Fruit fly (Drosophila melanogaster) whole organism: ENCODE results near the gene CG15480.
"Not testable (repeated sequence)": the region's sequence is repeated elsewhere in the genome, so short reads cannot be mapped to it uniquely, and the experiment has no call there.

ENCODE experiments used
- CG8478 ChIP-seq: fragments of >200 bp; optimal IDR thresholded peaks from 2 replicates; lab custom pipeline; 2018; ENCODE audit warnings: inconsistent platforms
- Dll ChIP-seq: fragments of >200 bp; optimal IDR thresholded peaks from 2 replicates; lab custom pipeline; 2017
- EcR ChIP-seq, 2 experiments: fragments of >200 bp; optimal IDR thresholded peaks; 2 replicates each; lab custom pipeline; 2017; ENCODE audit warnings: missing biosample characterization in 2 of 2, missing genetic modification characterization in 2 of 2, missing genetic modification reagents in 2 of 2
- pan ChIP-seq: fragments of >200 bp; optimal IDR thresholded peaks from 2 replicates; lab custom pipeline; 2017
- psq ChIP-seq: fragments of >200 bp; optimal IDR thresholded peaks from 2 replicates; lab custom pipeline; 2017
- usp ChIP-seq: fragments of >200 bp; optimal IDR thresholded peaks from 2 replicates; lab custom pipeline; 2017; ENCODE audit warnings: missing biosample characterization, missing genetic modification characterization, mixed read lengths

CG15480 gene

DNA sequence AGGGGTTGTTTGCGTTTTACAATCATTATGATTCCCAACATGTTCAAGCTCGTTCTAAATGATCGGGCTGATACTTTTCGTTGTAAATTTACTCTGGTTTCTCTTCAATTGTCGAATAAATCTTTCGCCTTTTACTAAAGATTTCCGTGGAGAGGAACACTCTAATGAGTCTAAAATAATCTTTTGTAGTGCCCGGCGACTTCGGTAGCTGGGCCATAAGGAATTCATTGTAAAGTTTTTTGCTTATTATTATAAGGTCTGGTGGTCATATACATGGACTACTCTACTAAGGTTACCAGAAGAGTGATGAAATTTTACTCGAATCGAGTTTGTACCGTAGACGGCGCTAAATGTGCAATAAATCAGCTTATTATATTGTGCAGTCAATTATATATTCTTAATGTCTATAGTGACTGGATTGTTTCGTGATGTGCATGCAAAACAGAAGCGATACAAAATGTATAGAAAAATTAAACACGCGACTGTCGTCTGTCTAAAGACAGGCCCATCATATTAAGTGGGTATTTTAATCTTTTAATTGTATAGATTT, 19.8 kb upstream of the CG15480 start:
- TF ChIP-seq psq, result no peak
- TF ChIP-seq Dll (lab: Kevin White, UChicago), result no peak
- TF ChIP-seq CG8478, result no peak
- no peak for TF ChIP-seq EcR (GFP tag; optimal IDR thresholded peaks at IDR 0.05; lab: Kevin White, UChicago)
- TF ChIP-seq pan (lab: Kevin White, UChicago), result no peak
- TF ChIP-seq usp, result no peak

DNA sequence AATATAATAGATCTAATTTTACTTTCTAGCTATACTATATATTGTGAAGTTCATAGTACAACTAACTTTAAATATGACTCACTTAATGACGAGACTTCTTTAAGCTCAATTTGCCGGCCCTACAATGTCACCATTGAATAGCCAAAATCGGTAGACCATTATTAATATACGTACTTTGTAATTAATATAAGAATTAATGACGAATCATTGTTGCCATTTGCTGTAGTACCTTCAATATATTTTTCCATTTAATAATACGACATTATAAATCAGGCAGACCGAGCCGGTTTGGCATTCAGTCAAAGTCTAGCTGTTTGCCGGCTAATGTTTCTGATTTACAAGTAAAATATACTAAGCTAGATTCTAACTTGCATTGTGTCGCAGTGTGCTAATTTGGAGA, 14.6 kb upstream of the CG15480 start, which contains the start of gene Jhbp13:
Gene Jhbp13 (plus strand): TSS at position 301 of the 400 bp plus-strand sequence.
- no peak for TF ChIP-seq pan (lab: Kevin White, UChicago)
- no peak for TF ChIP-seq usp
- TF ChIP-seq psq, result no peak
- no peak for TF ChIP-seq CG8478
- TF ChIP-seq EcR (GFP tag; optimal IDR thresholded peaks at IDR 0.05; lab: Kevin White, UChicago), result no peak
- TF ChIP-seq Dll (lab: Kevin White, UChicago), result no peak

DNA sequence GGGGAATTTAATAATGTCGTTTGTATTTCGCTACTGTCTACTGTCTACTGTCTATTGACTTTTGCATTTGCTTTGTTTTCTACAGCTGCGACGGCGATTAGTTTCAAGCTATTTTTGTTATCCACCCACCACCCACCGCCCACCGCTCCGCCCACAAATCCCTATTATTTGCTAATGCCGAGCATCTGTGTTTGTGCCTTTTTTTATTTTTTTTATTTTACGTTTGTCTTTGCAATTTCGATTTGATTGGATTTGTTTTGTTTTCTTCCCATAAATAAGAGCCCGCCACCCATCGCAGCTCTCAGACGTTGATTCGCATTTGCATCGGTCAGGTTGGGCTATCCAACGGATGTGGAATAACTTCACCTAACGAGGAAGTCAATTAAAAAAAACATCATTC, 11.1 kb upstream of the CG15480 start, which contains the start of gene Jhbp14:
Gene Jhbp14 (plus strand): TSS at position 301 of the 400 bp plus-strand sequence.
- TF ChIP-seq pan (lab: Kevin White, UChicago) (no peak), usp (no peak), psq (no peak), Dll (lab: Kevin White, UChicago) (no peak), EcR (GFP tag; optimal IDR thresholded peaks at IDR 0.05; lab: Kevin White, UChicago) (no peak), CG8478 (no peak)

DNA sequence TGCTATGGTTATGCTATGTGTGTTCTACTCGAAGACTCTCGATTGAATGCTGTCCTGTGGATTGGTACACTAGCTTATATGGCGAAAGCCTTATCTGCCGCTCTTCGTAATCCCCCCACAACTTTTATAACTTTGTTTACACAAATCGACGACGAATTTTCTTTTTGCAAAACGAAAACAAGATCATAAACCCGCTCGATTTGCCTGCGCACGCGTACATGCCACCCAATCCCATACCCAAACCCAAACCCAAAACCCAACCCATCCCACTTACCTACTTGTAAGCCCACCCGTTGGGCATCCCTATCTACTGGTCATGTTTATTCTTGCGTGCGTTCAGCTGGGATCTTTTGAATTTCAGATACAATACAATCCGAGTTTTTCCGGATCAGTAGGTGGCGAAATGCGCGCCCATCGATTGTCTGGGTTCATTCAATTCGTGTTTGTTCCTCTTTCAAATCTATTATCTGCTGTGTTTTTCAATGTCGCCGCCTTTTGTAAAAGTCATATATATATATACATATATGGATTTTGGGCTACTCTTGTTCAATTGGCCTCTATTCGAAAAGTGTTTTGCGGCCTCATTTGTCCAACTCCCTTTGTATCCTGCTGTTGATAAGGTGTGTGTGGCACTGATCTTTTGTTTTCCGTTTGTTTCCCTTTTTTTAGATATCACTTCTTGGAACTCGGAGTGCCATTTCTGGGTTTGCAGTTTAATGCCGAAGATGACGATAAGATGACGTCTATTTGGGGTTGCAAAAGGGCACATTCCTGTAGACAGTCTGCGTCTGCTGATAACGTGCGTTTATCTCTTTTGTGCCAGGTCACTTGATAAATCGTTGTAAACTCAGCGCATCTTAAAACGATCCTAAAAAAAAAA, 9.8 kb upstream of the CG15480 start, which contains the start of gene Mabi:
Gene Mabi (minus strand): TSS at position 51 of the 880 bp plus-strand sequence.
- TF ChIP-seq usp (no peak), pan (lab: Kevin White, UChicago) (no peak), EcR (GFP tag; optimal IDR thresholded peaks at IDR 0.05; lab: Kevin White, UChicago) (no peak), psq (no peak), CG8478 (no peak), Dll (lab: Kevin White, UChicago) (no peak)

DNA sequence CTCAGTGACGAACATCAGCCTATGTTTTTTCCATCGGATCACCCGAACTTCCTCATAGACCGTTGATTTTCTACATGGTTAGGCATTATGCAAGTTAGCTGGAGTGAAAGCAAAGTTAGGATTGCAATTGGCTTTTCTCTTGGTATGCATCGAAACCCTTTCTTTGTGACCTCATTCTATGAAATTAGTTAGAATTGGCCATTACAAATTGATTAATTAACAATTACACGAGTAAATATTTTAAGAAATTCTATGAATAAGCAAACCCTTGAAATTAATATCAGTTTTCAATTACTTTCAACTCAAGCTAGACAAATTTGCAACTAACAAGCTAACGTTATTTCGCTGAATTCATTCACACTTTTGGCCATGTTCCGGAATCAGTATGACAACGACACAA, 6.7 kb upstream of the CG15480 start, which contains the start of gene Prosalpha6T:
Gene Prosalpha6T (plus strand): TSS at position 301 of the 400 bp plus-strand sequence.
- TF ChIP-seq usp, result no peak
- no peak for TF ChIP-seq EcR (GFP tag; optimal IDR thresholded peaks at IDR 0.05; lab: Kevin White, UChicago)
- TF ChIP-seq Dll (lab: Kevin White, UChicago), result no peak
- no peak for TF ChIP-seq pan (lab: Kevin White, UChicago)
- TF ChIP-seq psq, result no peak
- no peak for TF ChIP-seq CG8478

DNA sequence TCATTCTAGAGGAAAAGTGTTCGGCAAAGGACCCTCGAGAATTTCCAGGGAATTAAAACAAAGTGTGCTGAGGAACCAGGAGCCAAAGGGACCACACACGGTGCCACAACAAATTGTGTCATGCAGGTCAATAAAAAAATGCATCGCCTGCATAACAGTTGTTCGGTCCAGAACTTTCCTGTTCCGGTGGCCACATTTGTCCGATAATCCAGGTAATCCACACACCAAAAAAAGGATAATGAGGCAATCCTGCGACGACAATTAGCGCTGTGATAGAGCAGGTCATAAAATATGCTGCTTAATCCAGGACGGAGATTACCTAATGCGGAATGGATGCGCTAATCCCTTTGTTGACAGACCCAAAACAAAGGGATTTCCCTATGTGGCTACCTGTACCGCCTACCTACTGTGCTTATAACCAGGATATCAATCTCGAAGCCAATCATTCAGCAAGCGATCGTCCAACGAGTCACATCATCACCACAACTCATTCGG, 4.4 kb upstream of the CG15480 start, which contains the start of gene CG16815:
Gene CG16815 (plus strand): TSS at position 445 of the 495 bp plus-strand sequence.
- no peak for TF ChIP-seq pan (lab: Kevin White, UChicago)

DNA sequence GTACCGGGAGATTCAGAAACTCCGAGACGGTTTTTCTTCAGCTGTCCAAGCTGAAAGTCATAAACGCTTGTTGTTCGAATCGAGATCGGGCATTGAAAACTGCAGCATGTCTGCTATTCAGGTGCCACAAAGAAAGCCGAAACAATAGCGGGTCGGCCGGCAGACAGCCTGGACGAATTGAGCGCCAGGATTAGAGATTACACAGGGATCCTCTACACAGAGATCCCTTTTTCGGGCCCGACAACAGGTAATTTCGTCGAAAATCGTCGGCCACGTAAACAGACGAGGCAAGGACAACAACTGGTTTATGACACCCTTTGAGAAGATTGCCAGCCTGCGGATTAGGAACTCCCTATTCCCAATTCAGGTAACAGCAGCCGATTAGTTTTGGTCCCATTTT, 2.2 kb upstream of the CG15480 start, which contains the start of gene CG16813:
Gene CG16813 (plus strand): TSS at position 288 of the 400 bp plus-strand sequence.
- no peak for TF ChIP-seq psq
- no peak for TF ChIP-seq usp
- no peak for TF ChIP-seq EcR (GFP tag; optimal IDR thresholded peaks at IDR 0.05; lab: Kevin White, UChicago)

DNA sequence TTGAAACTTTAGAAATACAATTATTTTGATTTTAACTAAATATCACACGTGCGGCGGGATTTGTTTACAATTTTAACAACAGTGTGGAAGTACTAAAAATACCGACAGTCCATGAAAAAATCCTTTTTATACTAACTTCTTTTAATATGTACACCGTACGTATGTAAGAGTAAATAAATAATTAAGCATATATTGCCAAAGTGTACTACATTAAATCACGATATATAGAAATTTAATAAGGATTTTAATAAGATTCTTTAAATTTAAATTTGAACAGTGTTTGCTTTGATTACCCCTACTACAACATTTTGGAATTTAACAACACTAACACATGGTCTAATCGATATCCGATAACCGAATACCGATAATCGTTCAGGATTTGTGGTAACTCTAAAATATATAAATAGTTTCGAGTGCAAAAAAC, 2.8 kb downstream of the CG15480 start, which contains the start of the genes Ski6 and CG16812:
Gene Ski6 (minus strand): TSS at position 205 of the 424 bp plus-strand sequence.
Gene CG16812 (plus strand): TSS at position 363 of the 424 bp plus-strand sequence.
- TF ChIP-seq CG8478 (no peak), EcR (GFP tag; optimal IDR thresholded peaks at IDR 0.05; lab: Kevin White, UChicago) (no peak), Dll (lab: Kevin White, UChicago) (no peak), pan (lab: Kevin White, UChicago) (no peak)

DNA sequence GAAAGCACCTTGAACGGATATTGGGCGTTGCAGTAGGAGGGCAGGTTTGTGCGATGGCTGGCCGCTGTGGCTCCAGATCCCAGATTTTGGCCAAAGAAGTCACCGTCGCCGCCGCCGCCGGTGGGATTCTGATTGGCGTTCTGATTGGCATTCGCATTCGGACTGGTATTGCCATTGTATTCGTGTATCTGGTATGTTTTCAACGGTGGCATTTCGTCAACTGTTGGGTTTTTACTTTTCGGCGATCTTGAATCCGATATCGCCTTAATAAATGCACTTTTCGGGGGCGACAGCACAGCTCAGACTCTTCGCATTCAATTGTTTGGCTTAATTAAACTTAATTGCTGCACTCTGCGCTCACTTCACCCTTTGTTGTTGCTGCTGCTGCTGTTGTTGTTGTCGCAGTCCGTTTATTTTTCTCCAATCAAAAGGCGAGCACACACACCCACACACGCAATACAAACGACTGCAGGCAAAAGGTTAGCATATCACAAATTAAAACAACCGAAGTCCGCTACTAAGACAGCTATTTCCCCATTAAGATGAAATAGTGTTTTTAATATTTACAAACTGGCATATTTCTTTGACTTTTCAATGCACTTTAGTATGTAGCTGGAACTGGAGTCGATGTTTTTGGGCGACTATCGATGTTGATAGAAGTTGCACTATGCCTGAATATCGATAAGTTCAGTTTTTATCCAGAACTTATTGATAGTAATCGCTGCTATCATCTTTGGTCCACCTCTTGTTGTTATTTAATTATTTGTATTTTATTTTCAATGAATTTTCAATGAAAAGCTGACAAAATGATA, 5.6 kb downstream of the CG15480 start, which contains the start of the genes CG9426 and mRF1:
Gene CG9426 (minus strand): TSS at position 643 of the 812 bp plus-strand sequence.
Gene mRF1 (plus strand): TSS at position 699 of the 812 bp plus-strand sequence.
- TF ChIP-seq pan (lab: Kevin White, UChicago) (no peak), EcR (GFP tag; optimal IDR thresholded peaks at IDR 0.05; lab: Kevin White, UChicago) (no peak), Dll (lab: Kevin White, UChicago) (no peak), usp (no peak), psq (no peak), CG8478 (no peak)

DNA sequence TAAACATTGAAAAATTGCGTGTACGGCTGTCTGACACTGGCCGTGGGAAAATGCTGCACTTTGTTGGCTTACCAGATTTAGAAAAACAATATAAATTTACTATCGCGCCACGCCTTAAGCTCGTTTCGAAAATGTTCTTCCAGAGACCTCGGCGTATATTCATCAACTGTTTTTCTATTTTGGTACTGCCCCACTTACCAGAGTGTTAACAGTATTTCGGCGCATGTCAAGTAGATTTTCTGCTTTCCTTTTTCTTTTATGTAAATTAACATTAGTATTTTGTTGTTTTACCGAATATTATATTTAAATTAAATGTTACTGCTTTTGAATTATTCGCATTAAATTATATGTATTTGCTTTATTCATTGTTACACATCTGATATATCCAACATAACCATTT, 10.1 kb downstream of the CG15480 start, which contains the start of gene kek4:
Gene kek4 (minus strand): TSS at position 341 of the 400 bp plus-strand sequence.
- TF ChIP-seq pan (lab: Kevin White, UChicago), result no peak
- no peak for TF ChIP-seq psq
- TF ChIP-seq CG8478, result no peak
- no peak for TF ChIP-seq EcR (GFP tag; optimal IDR thresholded peaks at IDR 0.05; lab: Kevin White, UChicago)
- no peak for TF ChIP-seq usp
- TF ChIP-seq Dll (lab: Kevin White, UChicago), result no peak

DNA sequence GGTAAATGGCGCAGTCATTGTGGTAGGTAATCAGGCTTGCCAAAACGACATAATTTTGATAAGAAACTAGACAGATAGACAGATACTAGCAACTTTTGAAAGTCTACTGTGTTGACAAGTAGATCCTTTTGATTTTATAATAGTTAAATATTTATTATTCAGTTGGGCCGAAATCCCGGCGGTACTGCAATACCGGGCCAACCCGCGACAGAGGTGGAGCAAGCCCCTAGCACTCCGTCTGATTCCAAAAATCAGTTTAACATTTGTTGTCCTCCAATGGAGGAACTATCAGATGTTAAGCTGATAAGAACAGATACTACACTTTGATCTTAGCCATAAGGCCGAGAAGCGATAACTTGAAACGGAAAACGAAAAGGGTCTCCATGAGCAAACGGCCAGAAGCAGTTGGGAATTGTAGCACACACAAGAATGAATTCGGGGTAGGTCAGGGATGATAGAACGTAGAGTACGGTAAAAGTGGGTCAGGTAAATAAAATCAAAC, 13.3 kb downstream of the CG15480 start, which contains the start of gene CG15482:
Gene CG15482 (minus strand): TSS at position 51 of the 502 bp plus-strand sequence.
- TF ChIP-seq usp, psq, CG8478: not testable (repeated sequence)
